Fruit fly (Drosophila melanogaster): Measurements from ENCODE around the gene CG13293.

CG13293 gene

dm6 chr3L:6074975-6075692 lies 7.5 kb upstream of the CG13293 start, which contains the start of the genes CG13295 and CG6610 (continued):
- TF ChIP-seq Six4 (GFP tag; optimal IDR thresholded peaks at IDR 0.05) (no peak), CG4820 (GFP tag; optimal IDR thresholded peaks at IDR 0.05) (no peak), sr (GFP tag; IDR thresholded peaks at IDR 0.05) (no peak), sima (GFP tag; optimal IDR thresholded peaks at IDR 0.05) (no peak), sim (GFP tag; IDR thresholded peaks at IDR 0.05) (no peak), ken (GFP tag; IDR thresholded peaks at IDR 0.05) (peak; percentile 19; the same call in 1 of the 3 replicates), dmrt99B (tag; optimal IDR thresholded peaks at IDR 0.05) (no peak), Atf6 (GFP tag; IDR thresholded peaks at IDR 0.05) (peak; percentile 35; the same call in 1 of the 2 replicates), CG10543 (GFP tag; optimal IDR thresholded peaks at IDR 0.05) (peak; percentile 75), Adf1 (GFP tag; IDR thresholded peaks at IDR 0.05) (no peak), CG10321 (GFP tag; IDR thresholded peaks at IDR 0.05) (no peak), CG33557 (GFP tag; optimal IDR thresholded peaks at IDR 0.05) (peak; percentile 47), CG9797 (GFP tag; optimal IDR thresholded peaks at IDR 0.05) (peak; percentile 68), knrl (GFP tag; IDR thresholded peaks at IDR 0.05; ENCODE audit: partially characterized antibody) (no peak), CG13123 (GFP tag; optimal IDR thresholded peaks at IDR 0.05) (no peak), hkb (optimal IDR thresholded peaks at IDR 0.05) (peak; percentile 44), hkb (GFP tag; IDR thresholded peaks at IDR 0.05) (peak; percentile 23; the same call in 1 of the 2 replicates), BtbVII (GFP tag; optimal IDR thresholded peaks at IDR 0.05) (peak; percentile 15), btn (GFP tag; optimal IDR thresholded peaks at IDR 0.05) (no peak), Hand (GFP tag; optimal IDR thresholded peaks at IDR 0.05) (no peak), Lhr (GFP tag; optimal IDR thresholded peaks at IDR 0.05) (peak; percentile 13), repo (GFP tag; optimal IDR thresholded peaks at IDR 0.05) (no peak), Dip2 (GFP tag; IDR thresholded peaks at IDR 0.05) (no peak), usp (GFP tag; optimal IDR thresholded peaks at IDR 0.05) (no peak), CG16779 (GFP tag; IDR thresholded peaks at IDR 0.05) (no peak), NC2α (GFP tag; optimal IDR thresholded peaks at IDR 0.05) (no peak), CG6683 (GFP tag; optimal IDR thresholded peaks at IDR 0.05) (no peak), CG15073 (GFP tag; optimal IDR thresholded peaks at IDR 0.05) (no peak), tx (GFP tag; optimal IDR thresholded peaks at IDR 0.05) (peak; percentile 18), Hsf (GFP tag; optimal IDR thresholded peaks at IDR 0.05) (peak; percentile 62), HHEX (GFP tag; optimal IDR thresholded peaks at IDR 0.05) (no peak), Ets65A (GFP tag) (peak; percentile 85), BEAF-32 (GFP tag; optimal IDR thresholded peaks at IDR 0.05) (peak; percentile 38), Vsx1 (GFP tag; optimal IDR thresholded peaks at IDR 0.05) (no peak), CG31224 (GFP tag; IDR thresholded peaks at IDR 0.05) (no peak), Hmx (GFP tag; optimal IDR thresholded peaks at IDR 0.05) (peak; percentile 24), MTF-1 (GFP tag; optimal IDR thresholded peaks at IDR 0.05; ENCODE audit: borderline replicate concordance) (no peak), CG11093 (GFP tag; IDR thresholded peaks at IDR 0.05) (no peak), CG3838 (GFP tag; optimal IDR thresholded peaks at IDR 0.05) (peak; percentile 15), CG4730 (GFP tag; IDR thresholded peaks at IDR 0.05) (0 out of 2 replicates have a peak, but pooled peaks have one; percentile 28), CG14441 (GFP tag; IDR thresholded peaks at IDR 0.05) (peak; percentile 36; the same call in 1 of the 2 replicates), CG5953 (GFP tag; IDR thresholded peaks at IDR 0.05) (no peak), CG43689 (GFP tag; IDR thresholded peaks at IDR 0.05) (no peak), jing (GFP tag; optimal IDR thresholded peaks at IDR 0.05) (no peak), aop (GFP tag; IDR thresholded peaks at IDR 0.05) (no peak), CG11695 (GFP tag; IDR thresholded peaks at IDR 0.05) (0 out of 3 replicates have a peak, but pooled peaks have one; percentile 40), pnt (GFP tag; optimal IDR thresholded peaks at IDR 0.05) (peak; percentile 7), dpn (GFP tag; optimal IDR thresholded peaks at IDR 0.05) (peak; percentile 46 to 54), gsb-n (tag; optimal IDR thresholded peaks at IDR 0.05) (peak; percentile 11), pzg (GFP tag; optimal IDR thresholded peaks at IDR 0.05) (peak; percentile 39), zen (tag; optimal IDR thresholded peaks at IDR 0.05) (peak; percentile 59)
